Worm (Caenorhabditis elegans): ENCODE results near the gene clec-88.

ce11 chrII:6360822-6361221 is 4.7 kb upstream of the clec-88 start, which contains the start of gene K10B2.4:
- no peak for TF ChIP-seq flt-1 (GFP tag; IDR thresholded peaks at IDR 0.05)
- TF ChIP-seq hmbx-1 (tag; optimal IDR thresholded peaks at IDR 0.05): no peak
- TF ChIP-seq scrt-1 (GFP tag; IDR thresholded peaks at IDR 0.05): no peak
- TF ChIP-seq tbx-37 (GFP tag; conservative IDR thresholded peaks at IDR 0.05): no peak
- TF ChIP-seq aly-1 (tag; optimal IDR thresholded peaks at IDR 0.05): no peak
- TF ChIP-seq ama-1 (optimal IDR thresholded peaks at IDR 0.05): no peak
- no peak for TF ChIP-seq tbx-11 (GFP tag; IDR thresholded peaks at IDR 0.05)
- TF ChIP-seq sea-1 (GFP tag; conservative IDR thresholded peaks at IDR 0.05): no peak

All from whole organism, early embryonic.